Worm (Caenorhabditis elegans) whole organism, L4 larva: ENCODE results near the gene R05G6.5.

ENCODE experiments used
- F10B5.3 ChIP-seq: sonication (generic microtip); optimal IDR thresholded peaks from 2 replicates; lab custom pipeline; 2016; ENCODE audit warnings: mild to moderate bottlenecking, missing genetic modification characterization, missing compliant biosample characterization
- ceh-82 ChIP-seq: sonication (generic microtip); optimal IDR thresholded peaks from 2 replicates; lab custom pipeline; 2017; ENCODE audit warnings: missing biosample characterization, missing genetic modification characterization
- dmd-9 ChIP-seq: fragments of 200-800 bp; sonication (Bioruptor generic); IDR thresholded peaks from 2 replicates; pipeline ENCODE4 v1.3.6; 2022; ENCODE audit warnings: missing genetic modification reagents, missing genetic modification characterization, missing compliant biosample characterization
- fkh-10 ChIP-seq: fragments of 150-350 bp; optimal IDR thresholded peaks from 2 replicates; lab custom pipeline; 2014; ENCODE audit warnings: missing biosample characterization, missing genetic modification reagents, missing genetic modification characterization
- lin-13 ChIP-seq: fragments of 150-350 bp; optimal IDR thresholded peaks from 2 replicates; lab custom pipeline; 2014; ENCODE audit warnings: missing biosample characterization, missing genetic modification reagents, missing genetic modification characterization
- mdl-1 ChIP-seq, 2 experiments: fragments of 150-350 bp in 1 of 2; sonication (generic microtip) in 1 of 2; optimal IDR thresholded peaks; 2 replicates each; lab custom pipeline; 2014 to 2017; ENCODE audit warnings: missing biosample characterization in 2 of 2, missing genetic modification characterization in 2 of 2
- mep-1 ChIP-seq: fragments of 150-350 bp; sonication (generic microtip); optimal IDR thresholded peaks from 3 replicates; lab custom pipeline; 2014; ENCODE audit warnings: missing biosample characterization, missing genetic modification characterization
- snpc-1.2 ChIP-seq: fragments of 200-800 bp; sonication (Bioruptor generic); IDR thresholded peaks from 2 replicates; pipeline ENCODE4 v1.3.6; 2022; ENCODE audit warnings: missing genetic modification reagents, missing genetic modification characterization, missing compliant biosample characterization

DNA sequence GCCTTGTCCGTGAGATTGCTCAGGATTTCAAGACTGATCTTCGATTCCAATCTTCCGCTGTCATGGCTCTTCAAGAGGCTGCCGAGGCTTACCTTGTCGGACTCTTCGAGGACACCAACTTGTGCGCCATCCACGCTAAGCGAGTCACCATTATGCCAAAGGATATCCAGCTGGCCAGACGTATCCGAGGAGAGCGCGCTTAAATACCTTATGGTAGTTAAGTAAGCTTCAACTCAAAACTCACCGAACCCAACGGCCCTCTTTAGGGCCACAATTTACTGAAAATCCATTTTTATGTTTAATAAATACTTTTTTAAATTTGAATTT lies 19.7 kb upstream of the R05G6.5 start:
- TF ChIP-seq snpc-1.2 (GFP tag; lab: Robert Waterston, UW) (0 out of 2 replicates have a peak, but pooled peaks have one; percentile 77), fkh-10 (GFP tag; lab: Kevin White, UChicago) (no peak), F10B5.3 (tag; lab: Kevin White, UChicago) (no peak), mep-1 (no peak), lin-13 (GFP tag; lab: Kevin White, UChicago) (no peak), mdl-1 (tag; optimal IDR thresholded peaks at IDR 0.05; lab: Kevin White, UChicago) (no peak), ceh-82 (tag; lab: Kevin White, UChicago) (no peak), dmd-9 (GFP tag; lab: Robert Waterston, UW) (no peak)
